Worm (Caenorhabditis elegans): ENCODE results near the gene csr-1.

csr-1 gene

DNA sequence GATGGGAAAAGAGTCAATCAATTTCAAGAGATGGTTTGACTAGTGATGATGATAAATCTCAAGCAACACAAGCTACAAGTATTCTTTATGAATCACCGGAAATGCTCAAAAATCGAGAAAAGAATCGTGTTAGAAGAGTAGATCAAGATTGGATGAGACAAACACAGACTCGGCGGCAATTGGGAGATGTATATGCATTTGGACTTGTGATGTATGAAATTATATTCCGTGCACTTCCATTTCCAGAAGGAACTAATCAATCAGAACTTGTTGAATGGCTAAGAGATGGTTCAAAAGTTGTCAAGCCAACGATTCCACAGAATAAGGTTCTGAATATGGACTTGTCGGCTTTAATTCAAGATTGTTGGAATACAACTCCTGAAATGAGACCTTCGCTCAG is 25.2 kb upstream of the csr-1 start:
- TF ChIP-seq cnd-1 (tag; optimal IDR thresholded peaks at IDR 0.05) (no peak), drap-1 (GFP tag; optimal IDR thresholded peaks at IDR 0.05) (no peak), ceh-83 (GFP tag; optimal IDR thresholded peaks at IDR 0.05) (no peak), snpc-4 (tag; optimal IDR thresholded peaks at IDR 0.05) (no peak), blmp-1 (tag; optimal IDR thresholded peaks at IDR 0.05) (no peak), ces-1 (GFP tag; optimal IDR thresholded peaks at IDR 0.05) (no peak)

DNA sequence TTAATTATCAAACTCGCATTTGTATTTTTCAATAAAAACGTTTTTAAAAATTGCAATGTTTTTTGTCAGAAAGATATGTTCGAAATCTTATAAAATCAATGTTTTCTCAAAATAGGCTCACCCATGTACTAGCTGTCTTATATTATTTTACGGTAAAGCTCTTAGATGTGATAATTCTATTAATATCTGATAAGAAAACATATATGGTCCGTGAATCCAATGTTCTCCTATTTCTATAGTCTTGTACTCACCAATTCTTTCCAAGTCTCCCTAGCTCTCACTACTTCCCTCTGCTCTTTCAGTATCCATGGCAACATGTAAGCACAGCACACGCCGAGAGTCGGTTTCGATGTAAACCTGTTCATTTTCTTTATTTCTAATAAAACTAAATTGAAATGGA is 23.3 kb upstream of the csr-1 start, which contains the start of gene bbs-2:
Gene bbs-2, plus strand, starts transcription at position 301 of the 400 bp plus-strand sequence.
- TF ChIP-seq elt-1 (tag; optimal IDR thresholded peaks at IDR 0.05; ENCODE audit: borderline replicate concordance, insufficient read depth) (no peak), ceh-39 (tag; optimal IDR thresholded peaks at IDR 0.05) (no peak)

DNA sequence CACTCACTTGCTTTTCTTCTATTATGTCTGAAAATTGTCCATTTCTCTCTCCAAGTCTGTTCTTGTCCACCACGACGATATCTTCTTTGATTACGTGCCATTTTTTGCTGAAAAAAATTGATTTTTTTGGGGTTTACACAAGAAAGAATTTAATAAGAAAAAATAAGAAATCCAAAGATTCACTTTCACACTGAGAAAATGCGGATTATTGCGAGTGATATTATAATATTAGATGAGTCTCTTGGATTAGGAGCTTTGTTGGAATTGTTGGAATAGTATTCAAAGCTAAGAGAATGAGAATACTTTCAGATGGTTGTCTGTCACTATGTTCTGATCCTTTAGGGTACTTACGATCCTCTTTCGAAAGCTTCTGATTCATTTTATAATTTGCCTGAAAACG is 18.2 kb upstream of the csr-1 start, which contains the start of gene F20D12.7:
Gene F20D12.7, minus strand, starts transcription at position 101 of the 400 bp plus-strand sequence.
- TF ChIP-seq unc-120 (tag; optimal IDR thresholded peaks at IDR 0.05; ENCODE audit: poor library complexity, severe bottlenecking) (no peak), ceh-43 (GFP tag; optimal IDR thresholded peaks at IDR 0.05) (no peak), tbx-8 (GFP tag; optimal IDR thresholded peaks at IDR 0.05) (no peak), ceh-39 (tag; optimal IDR thresholded peaks at IDR 0.05) (no peak), zip-8 (tag; optimal IDR thresholded peaks at IDR 0.05) (no peak), elt-3 (tag; optimal IDR thresholded peaks at IDR 0.05) (no peak), cnd-1 (tag; optimal IDR thresholded peaks at IDR 0.05) (no peak), unc-62 (GFP tag; optimal IDR thresholded peaks at IDR 0.05) (no peak), snpc-4 (tag; optimal IDR thresholded peaks at IDR 0.05) (no peak)

DNA sequence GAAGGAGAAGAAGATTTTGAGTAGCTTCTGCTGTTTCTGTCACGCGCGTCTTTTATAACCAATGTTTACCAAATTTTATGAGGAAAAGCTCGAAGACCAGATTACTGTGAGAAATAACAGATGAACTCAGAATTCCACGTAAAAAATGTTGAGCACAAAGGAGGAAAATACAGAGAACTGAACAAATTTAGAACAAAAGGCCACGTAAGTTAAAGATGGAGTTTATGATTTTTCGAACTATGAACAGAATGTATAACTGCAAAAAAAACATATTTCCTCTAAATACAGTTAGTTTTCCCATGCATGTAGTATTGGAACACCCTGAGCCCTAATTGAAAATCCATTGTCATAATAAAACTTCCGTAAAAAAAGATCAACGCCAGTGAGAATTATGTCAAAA is 16.1 kb upstream of the csr-1 start, which contains the start of gene exc-9:
Gene exc-9, minus strand, starts transcription at position 101 of the 400 bp plus-strand sequence.
- TF ChIP-seq drap-1 (GFP tag; optimal IDR thresholded peaks at IDR 0.05) (no peak), mls-2 (tag; optimal IDR thresholded peaks at IDR 0.05) (no peak), mep-1 (tag; optimal IDR thresholded peaks at IDR 0.05) (no peak), hlh-1 (tag; optimal IDR thresholded peaks at IDR 0.05) (no peak), mab-5 (tag; optimal IDR thresholded peaks at IDR 0.05) (no peak), unc-62 (GFP tag; optimal IDR thresholded peaks at IDR 0.05) (no peak), flh-1 (GFP tag; optimal IDR thresholded peaks at IDR 0.05) (no peak), unc-120 (tag; optimal IDR thresholded peaks at IDR 0.05; ENCODE audit: poor library complexity, severe bottlenecking) (no peak), elt-3 (tag; optimal IDR thresholded peaks at IDR 0.05) (no peak), lin-32 (GFP tag; optimal IDR thresholded peaks at IDR 0.05) (no peak), zip-8 (tag; optimal IDR thresholded peaks at IDR 0.05) (no peak), ceh-39 (tag; optimal IDR thresholded peaks at IDR 0.05) (no peak), blmp-1 (tag; optimal IDR thresholded peaks at IDR 0.05) (no peak), nhr-76 (tag; optimal IDR thresholded peaks at IDR 0.05) (no peak)

DNA sequence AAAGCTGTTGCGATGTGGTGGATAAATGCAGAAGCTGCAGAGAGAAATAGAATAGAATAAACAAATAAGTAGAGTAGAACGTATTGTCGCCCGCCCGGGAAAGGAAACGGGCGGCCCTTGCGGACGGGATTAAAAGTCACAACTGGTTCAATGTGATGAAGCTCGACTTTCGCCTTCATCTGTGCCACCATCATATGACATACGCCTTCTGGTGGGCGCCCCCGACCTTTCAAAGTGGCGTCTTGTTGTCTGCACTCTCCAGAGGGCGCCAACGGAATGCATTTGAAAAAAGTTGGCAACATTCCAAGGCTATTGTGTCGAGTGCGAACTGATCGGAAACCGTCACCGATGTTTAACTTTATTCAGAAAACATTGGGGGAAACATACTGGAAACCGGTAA is 13.8 kb upstream of the csr-1 start:
- TF ChIP-seq nhr-76 (tag; optimal IDR thresholded peaks at IDR 0.05), result no peak
- TF ChIP-seq mls-2 (tag; optimal IDR thresholded peaks at IDR 0.05), result no peak
- no peak for TF ChIP-seq ceh-43 (GFP tag; optimal IDR thresholded peaks at IDR 0.05)
- TF ChIP-seq cnd-1 (tag; optimal IDR thresholded peaks at IDR 0.05), result no peak
- TF ChIP-seq bed-3 (GFP tag; optimal IDR thresholded peaks at IDR 0.05), result no peak
- TF ChIP-seq M03D4.4 (tag; optimal IDR thresholded peaks at IDR 0.05), result no peak
- no peak for TF ChIP-seq pha-4 (tag; optimal IDR thresholded peaks at IDR 0.05)
- TF ChIP-seq sptf-1 (tag; optimal IDR thresholded peaks at IDR 0.05), result no peak
- TF ChIP-seq nhr-237 (tag; optimal IDR thresholded peaks at IDR 0.05), result no peak
- no peak for TF ChIP-seq ham-2 (GFP tag; optimal IDR thresholded peaks at IDR 0.05)
- no peak for TF ChIP-seq drap-1 (GFP tag; optimal IDR thresholded peaks at IDR 0.05)
- no peak for TF ChIP-seq elt-3 (tag; optimal IDR thresholded peaks at IDR 0.05)
- no peak for TF ChIP-seq mep-1 (tag; optimal IDR thresholded peaks at IDR 0.05)
- no peak for TF ChIP-seq lsy-2 (tag; optimal IDR thresholded peaks at IDR 0.05)
- TF ChIP-seq ztf-11 (tag; optimal IDR thresholded peaks at IDR 0.05), result no peak
- TF ChIP-seq ces-1 (GFP tag; optimal IDR thresholded peaks at IDR 0.05), result no peak
- TF ChIP-seq snpc-4 (tag; optimal IDR thresholded peaks at IDR 0.05), result no peak
- TF ChIP-seq nhr-2 (tag; optimal IDR thresholded peaks at IDR 0.05), result no peak
- no peak for TF ChIP-seq nhr-12 (tag; optimal IDR thresholded peaks at IDR 0.05)
- TF ChIP-seq ceh-83 (GFP tag; optimal IDR thresholded peaks at IDR 0.05), result no peak

Measured in whole organism, mixed stage, embryonic.